Worm (Caenorhabditis elegans): ENCODE data around the gene C33F10.4.

DNA sequence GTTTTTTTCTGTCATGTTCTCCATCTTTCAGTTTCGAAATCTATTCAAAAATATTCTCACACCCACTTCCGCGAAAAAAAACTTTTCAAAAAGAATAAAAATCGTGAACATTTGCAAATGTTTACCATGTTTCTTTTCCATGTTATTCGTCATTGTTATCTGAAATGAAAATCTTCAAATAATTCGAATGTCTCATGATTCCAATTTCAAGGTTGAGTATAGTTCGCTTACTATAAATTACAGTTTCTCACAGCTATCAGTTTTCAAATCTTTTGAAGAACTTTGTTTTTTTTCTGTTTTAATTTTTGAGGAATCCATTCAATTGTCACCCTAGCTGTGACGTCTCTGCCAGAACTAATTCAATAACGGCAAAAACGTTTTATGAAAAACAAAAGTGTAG, 35.7 kb upstream of the C33F10.4 start:
- TF ChIP-seq die-1 (tag; optimal IDR thresholded peaks at IDR 0.05) (no peak), F39B2.1 (GFP tag; IDR thresholded peaks at IDR 0.05) (no peak)
